Fruit fly (Drosophila melanogaster): ENCODE measurements around the gene CG13806.

CG13806 gene

dm6 chr3L:2262515-2262944, 3.7 kb upstream of the CG13806 start, which contains the start of the genes oxt and CG13807 (continued):
- TF ChIP-seq ara (GFP tag; IDR thresholded peaks at IDR 0.05) (peak; percentile 89), z (GFP tag; IDR thresholded peaks at IDR 0.05) (no peak), CG32767 (GFP tag; IDR thresholded peaks at IDR 0.05) (peak; percentile 89), B-H1 (GFP tag; IDR thresholded peaks at IDR 0.05) (peak; percentile 89), CG18764 (GFP tag; optimal IDR thresholded peaks at IDR 0.05) (peak; percentile 68), dmrt99B (tag; optimal IDR thresholded peaks at IDR 0.05) (peak; percentile 85), oc (tag; optimal IDR thresholded peaks at IDR 0.05) (peak; percentile 68), Opbp (GFP tag; IDR thresholded peaks at IDR 0.05; ENCODE audit: partially characterized antibody) (no peak), CG4854 (GFP tag; optimal IDR thresholded peaks at IDR 0.05) (peak; percentile 53), peb (GFP tag; IDR thresholded peaks at IDR 0.05) (peak; percentile 86), hbn (GFP tag; IDR thresholded peaks at IDR 0.05; ENCODE audit: partially characterized antibody) (no peak), Taf1 (GFP tag; IDR thresholded peaks at IDR 0.05) (peak; percentile 77), rib (GFP tag; IDR thresholded peaks at IDR 0.05) (peak; percentile 76; the same call in 1 of the 2 replicates), CG6272 (GFP tag; IDR thresholded peaks at IDR 0.05) (peak; percentile 86), run (tag; optimal IDR thresholded peaks at IDR 0.05) (peak; percentile 32), pfk (GFP tag; optimal IDR thresholded peaks at IDR 0.05) (no peak), slou (GFP tag; optimal IDR thresholded peaks at IDR 0.05) (peak; percentile 42), CG10366 (GFP tag; IDR thresholded peaks at IDR 0.05) (peak; percentile 86), Lim3 (GFP tag; IDR thresholded peaks at IDR 0.05) (peak; percentile 42; the same call in 1 of the 2 replicates), corto (GFP tag; optimal IDR thresholded peaks at IDR 0.05) (no peak), CG16815 (GFP tag; optimal IDR thresholded peaks at IDR 0.05) (peak; percentile 83), CG2875 (GFP tag; optimal IDR thresholded peaks at IDR 0.05) (peak; percentile 78), CG5953 (GFP tag; IDR thresholded peaks at IDR 0.05) (peak; percentile 69), jing (GFP tag; optimal IDR thresholded peaks at IDR 0.05) (peak; percentile 72), CG13424 (tag; optimal IDR thresholded peaks at IDR 0.05) (peak; percentile 93), E2f1 (GFP tag; IDR thresholded peaks at IDR 0.05) (peak; percentile 89), Rfx (GFP tag; IDR thresholded peaks at IDR 0.05) (peak; percentile 93), CG6654 (GFP tag; optimal IDR thresholded peaks at IDR 0.05) (peak; percentile 60), sqz (GFP tag; optimal IDR thresholded peaks at IDR 0.05) (no peak), HLHmδ (GFP tag; optimal IDR thresholded peaks at IDR 0.05) (no peak), CG10431 (GFP tag; optimal IDR thresholded peaks at IDR 0.05) (peak; percentile 70), CG6689 (GFP tag; IDR thresholded peaks at IDR 0.05) (peak; percentile 93), sna (GFP tag; IDR thresholded peaks at IDR 0.05; ENCODE audit: partially characterized antibody) (no peak), abd-A (tag; optimal IDR thresholded peaks at IDR 0.05) (no peak), cato (GFP tag; optimal IDR thresholded peaks at IDR 0.05; ENCODE audit: borderline replicate concordance) (peak; percentile 79), CG2116 (GFP tag; optimal IDR thresholded peaks at IDR 0.05) (peak; percentile 76), CG8089 (GFP tag; optimal IDR thresholded peaks at IDR 0.05) (no peak), Hsf (GFP tag; optimal IDR thresholded peaks at IDR 0.05) (peak; percentile 79), CG11085 (GFP tag; IDR thresholded peaks at IDR 0.05) (peak; percentile 85), CG1792 (GFP tag; optimal IDR thresholded peaks at IDR 0.05) (no peak), Doc3 (GFP tag; IDR thresholded peaks at IDR 0.05; ENCODE audit: partially characterized antibody) (no peak), CG15479 (GFP tag; optimal IDR thresholded peaks at IDR 0.05) (no peak), CG17612 (GFP tag; IDR thresholded peaks at IDR 0.05) (peak; percentile 70), scrt (GFP tag; optimal IDR thresholded peaks at IDR 0.05) (peak; percentile 62), p53 (GFP tag; optimal IDR thresholded peaks at IDR 0.05) (no peak), croc (GFP tag; conservative IDR thresholded peaks at IDR 0.05) (peak; percentile 84), Stat92E (GFP tag; optimal IDR thresholded peaks at IDR 0.05) (peak in 1 of 3 experiments; percentile 91), H2.0 (GFP tag; IDR thresholded peaks at IDR 0.05) (peak; percentile 92), CG9876 (GFP tag; optimal IDR thresholded peaks at IDR 0.05) (no peak), CG8924 (tag; optimal IDR thresholded peaks at IDR 0.05) (peak; percentile 86), Hand (GFP tag; optimal IDR thresholded peaks at IDR 0.05) (peak; percentile 62)

All from whole organism, embryonic.